Worm (Caenorhabditis elegans) whole organism, L3 larva: ENCODE data around the gene fbxa-154.

ENCODE experiments used
- elt-1 ChIP-seq: fragments of 150-350 bp; optimal IDR thresholded peaks from 2 replicates; lab custom pipeline; 2014; ENCODE audit warnings: missing biosample characterization, missing genetic modification characterization
- elt-2 ChIP-seq: sonication (generic microtip); optimal IDR thresholded peaks from 2 replicates; lab custom pipeline; 2016; ENCODE audit warnings: missing genetic modification reagents, mild to moderate bottlenecking, missing genetic modification characterization, missing compliant biosample characterization
- fos-1 ChIP-seq: fragments of 150-350 bp; optimal IDR thresholded peaks from 2 replicates; lab custom pipeline; 2014; ENCODE audit warnings: missing biosample characterization, missing genetic modification characterization
- nhr-11 ChIP-seq: fragments of 150-350 bp; optimal IDR thresholded peaks from 2 replicates; lab custom pipeline; 2014; ENCODE audit warnings: missing biosample characterization, missing genetic modification characterization
- pha-4 ChIP-seq: fragments of 150-350 bp; optimal IDR thresholded peaks from 2 replicates; lab custom pipeline; 2014; ENCODE audit warnings: missing biosample characterization, missing genetic modification reagents, missing genetic modification characterization
- snpc-4 ChIP-seq: fragments of 150-350 bp; optimal IDR thresholded peaks from 2 replicates; lab custom pipeline; 2014; ENCODE audit warnings: missing biosample characterization, missing genetic modification characterization
- unc-39 ChIP-seq: sonication (generic microtip); optimal IDR thresholded peaks from 4 replicates; lab custom pipeline; 2017; ENCODE audit warnings: missing biosample characterization, missing genetic modification characterization
- zag-1 ChIP-seq: fragments of 150-350 bp; optimal IDR thresholded peaks from 2 replicates; lab custom pipeline; 2014; ENCODE audit warnings: missing biosample characterization, missing genetic modification characterization
- ztf-4 ChIP-seq: fragments of 150-350 bp; optimal IDR thresholded peaks from 2 replicates; lab custom pipeline; 2014; ENCODE audit warnings: missing biosample characterization, missing genetic modification characterization

- no peak for TF ChIP-seq zag-1
- TF ChIP-seq unc-39 (tag; lab: Kevin White, UChicago): no peak
- no peak for TF ChIP-seq ztf-4
- TF ChIP-seq elt-1 (tag; lab: Kevin White, UChicago): no peak
- TF ChIP-seq snpc-4 (tag; lab: Kevin White, UChicago): no peak
- no peak for TF ChIP-seq nhr-11
- peak; percentile 68 for TF ChIP-seq pha-4 (tag; lab: Kevin White, UChicago)
- TF ChIP-seq fos-1 (tag; lab: Kevin White, UChicago): no peak
- TF ChIP-seq elt-2 (tag; lab: Kevin White, UChicago): no peak
These were observed 26.6 kb downstream of the fbxa-154 start, which contains the start of gene F28F8.9 for ce11 chrV:15578386-15578785.
